Worm (Caenorhabditis elegans) whole organism, L1 larva: ENCODE data around the gene sec-31.

Experiments used
- C16A3.4 ChIP-seq: fragments of 150-350 bp; optimal IDR thresholded peaks from 2 replicates; lab custom pipeline; 2014; ENCODE audit warnings: missing biosample characterization, missing genetic modification characterization
- C34B4.2 ChIP-seq: sonication (generic microtip); optimal IDR thresholded peaks from 2 replicates; lab custom pipeline; 2017; ENCODE audit warnings: mild to moderate bottlenecking, missing genetic modification characterization, missing compliant biosample characterization
- Y116A8C.19 ChIP-seq: sonication (generic microtip); optimal IDR thresholded peaks from 2 replicates; lab custom pipeline; 2016; ENCODE audit warnings: missing compliant biosample characterization, missing genetic modification characterization, borderline replicate concordance
- aha-1 ChIP-seq: fragments of 150-350 bp; optimal IDR thresholded peaks from 2 replicates; lab custom pipeline; 2014; ENCODE audit warnings: missing biosample characterization, missing genetic modification characterization
- alr-1 ChIP-seq: fragments of 200-800 bp; sonication (Bioruptor generic); optimal IDR thresholded peaks from 2 replicates; lab custom pipeline; 2018; ENCODE audit warnings: borderline replicate concordance, mild to moderate bottlenecking, missing genetic modification characterization, missing compliant biosample characterization
- aly-2 ChIP-seq: fragments of 150-350 bp; optimal IDR thresholded peaks from 2 replicates; lab custom pipeline; 2014; ENCODE audit warnings: missing biosample characterization, missing genetic modification characterization
- ceh-8 ChIP-seq: fragments of 200-800 bp; sonication (Bioruptor generic); optimal IDR thresholded peaks from 2 replicates; lab custom pipeline; 2018; ENCODE audit warnings: mild to moderate bottlenecking, missing genetic modification characterization, moderate library complexity, missing compliant biosample characterization
- ceh-82 ChIP-seq, 3 experiments: fragments of 150-350 bp in 1 of 3; sonication (generic microtip) in 2 of 3; optimal IDR thresholded peaks; 2 replicates each; lab custom pipeline; 2014 to 2017; ENCODE audit warnings: missing biosample characterization in 3 of 3, missing genetic modification characterization in 3 of 3
- ceh-90 ChIP-seq: sonication (generic microtip); optimal IDR thresholded peaks from 2 replicates; lab custom pipeline; 2016; ENCODE audit warnings: missing genetic modification characterization, missing compliant biosample characterization
- dpl-1 ChIP-seq, 3 experiments: fragments of 150-350 bp in 2 of 3; sonication (generic microtip) in 1 of 3; optimal IDR thresholded peaks; 2 replicates each; lab custom pipeline; 2014 to 2017; ENCODE audit warnings: missing biosample characterization in 3 of 3, missing genetic modification characterization in 3 of 3, missing genetic modification reagents in 3 of 3
- dsc-1 ChIP-seq: sonication (generic microtip); optimal IDR thresholded peaks from 2 replicates; lab custom pipeline; 2016; ENCODE audit warnings: mild to moderate bottlenecking, missing genetic modification characterization, missing compliant biosample characterization
- efl-1 ChIP-seq, 4 experiments: fragments of 150-350 bp; optimal IDR thresholded peaks in 3 of 4; peaks in 1 of 4; 1 replicate in 1 of 4; 2 replicates in 3 of 4; lab custom pipeline; 2014; ENCODE audit warnings: missing biosample characterization in 2 of 4, missing genetic modification characterization in 2 of 4, missing genetic modification reagents in 2 of 4
- egl-13 ChIP-seq: sonication (generic microtip); optimal IDR thresholded peaks from 2 replicates; lab custom pipeline; 2016; ENCODE audit warnings: missing genotype, missing genetic modification reagents, missing genetic modification characterization, missing compliant biosample characterization
- egl-27 ChIP-seq, 2 experiments: fragments of 150-350 bp in 1 of 2; sonication (generic microtip); optimal IDR thresholded peaks; 3 replicates each; lab custom pipeline; 2017 to 2018; ENCODE audit warnings: missing biosample characterization in 2 of 2, missing genetic modification characterization in 2 of 2, missing genetic modification reagents in 2 of 2
- elt-2 ChIP-seq: sonication (generic microtip); optimal IDR thresholded peaks from 2 replicates; lab custom pipeline; 2016; ENCODE audit warnings: missing genetic modification characterization, mild to moderate bottlenecking, inconsistent platforms, missing compliant biosample characterization, missing genetic modification reagents
- elt-3 ChIP-seq, 6 experiments: fragments of 150-350 bp in 1 of 6; sonication (generic microtip); optimal IDR thresholded peaks; 2 replicates each; lab custom pipeline; 2017 to 2018; ENCODE audit warnings: missing biosample characterization in 6 of 6, missing genetic modification characterization in 6 of 6, inconsistent platforms in 1 of 6
- fkh-8 ChIP-seq: sonication (generic microtip); optimal IDR thresholded peaks from 2 replicates; lab custom pipeline; 2016; ENCODE audit warnings: mild to moderate bottlenecking, missing genetic modification characterization, missing compliant biosample characterization
- fos-1 ChIP-seq: fragments of 150-350 bp; optimal IDR thresholded peaks from 2 replicates; lab custom pipeline; 2014; ENCODE audit warnings: missing biosample characterization, missing genetic modification characterization
- hpl-2 ChIP-seq: fragments of 150-350 bp; optimal IDR thresholded peaks from 2 replicates; lab custom pipeline; 2014; ENCODE audit warnings: missing biosample characterization, missing genetic modification reagents, missing genetic modification characterization
- lin-13 ChIP-seq: fragments of 150-350 bp; optimal IDR thresholded peaks from 2 replicates; lab custom pipeline; 2014; ENCODE audit warnings: missing biosample characterization, missing genetic modification reagents, missing genetic modification characterization
- lin-14 ChIP-seq: fragments of 200-800 bp; sonication (Bioruptor generic); optimal IDR thresholded peaks from 2 replicates; lab custom pipeline; 2018; ENCODE audit warnings: mild to moderate bottlenecking, missing genetic modification characterization, moderate library complexity, missing compliant biosample characterization
- lin-35 ChIP-seq, 2 experiments: fragments of 150-350 bp; optimal IDR thresholded peaks; 2 replicates each; lab custom pipeline; 2014; ENCODE audit warnings: missing biosample characterization in 2 of 2, missing genetic modification characterization in 2 of 2, missing genetic modification reagents in 2 of 2
- lsy-2 ChIP-seq, 2 experiments: fragments of 150-350 bp; optimal IDR thresholded peaks; 2 replicates each; lab custom pipeline; 2014; ENCODE audit warnings: missing biosample characterization in 2 of 2, missing genetic modification characterization in 2 of 2
- mef-2 ChIP-seq: fragments of 150-350 bp; optimal IDR thresholded peaks from 2 replicates; lab custom pipeline; 2014; ENCODE audit warnings: missing biosample characterization, missing genetic modification characterization
- nhr-12 ChIP-seq: sonication (generic microtip); optimal IDR thresholded peaks from 2 replicates; lab custom pipeline; 2017; ENCODE audit warnings: missing biosample characterization, missing genetic modification characterization
- nhr-237 ChIP-seq: fragments of 150-350 bp; optimal IDR thresholded peaks from 2 replicates; lab custom pipeline; 2014; ENCODE audit warnings: missing biosample characterization, missing genetic modification characterization
- nhr-28 ChIP-seq: fragments of 150-350 bp; optimal IDR thresholded peaks from 2 replicates; lab custom pipeline; 2014; ENCODE audit warnings: missing biosample characterization, missing genetic modification characterization
- nhr-47 ChIP-seq: sonication (generic microtip); optimal IDR thresholded peaks from 2 replicates; lab custom pipeline; 2016; ENCODE audit warnings: mild to moderate bottlenecking, missing genetic modification characterization, moderate library complexity, missing compliant biosample characterization
- nhr-71 ChIP-seq: sonication (generic microtip); optimal IDR thresholded peaks from 2 replicates; lab custom pipeline; 2016; ENCODE audit warnings: mild to moderate bottlenecking, missing genetic modification characterization, moderate library complexity, missing compliant biosample characterization
- nhr-77 ChIP-seq: fragments of 150-350 bp; optimal IDR thresholded peaks from 2 replicates; lab custom pipeline; 2014; ENCODE audit warnings: missing biosample characterization, missing genetic modification characterization
- sox-4 ChIP-seq: sonication (generic microtip); optimal IDR thresholded peaks from 2 replicates; lab custom pipeline; 2016; ENCODE audit warnings: missing genetic modification characterization, missing compliant biosample characterization
- sptf-1 ChIP-seq: fragments of 150-350 bp; optimal IDR thresholded peaks from 2 replicates; lab custom pipeline; 2014; ENCODE audit warnings: missing biosample characterization, missing genetic modification characterization
- swsn-7 ChIP-seq: sonication (generic microtip); optimal IDR thresholded peaks from 2 replicates; lab custom pipeline; 2016; ENCODE audit warnings: missing genetic modification characterization, missing compliant biosample characterization
- tlp-1 ChIP-seq: fragments of 150-350 bp; optimal IDR thresholded peaks from 2 replicates; lab custom pipeline; 2014; ENCODE audit warnings: missing biosample characterization, missing genetic modification characterization
- unc-30 ChIP-seq: sonication (generic microtip); optimal IDR thresholded peaks from 2 replicates; lab custom pipeline; 2017; ENCODE audit warnings: missing biosample characterization, missing genetic modification characterization
- unc-62 ChIP-seq: fragments of 150-350 bp; optimal IDR thresholded peaks from 2 replicates; lab custom pipeline; 2014; ENCODE audit warnings: missing biosample characterization, missing genetic modification reagents, missing genetic modification characterization
- unc-98 ChIP-seq: fragments of 200-800 bp; sonication (Bioruptor generic); IDR thresholded peaks from 2 replicates; pipeline ENCODE4 v1.3.6; 2022; ENCODE audit warnings: missing genetic modification characterization, missing compliant biosample characterization
- xbp-1 ChIP-seq: sonication (generic microtip); optimal IDR thresholded peaks from 2 replicates; lab custom pipeline; 2016; ENCODE audit warnings: missing genetic modification characterization, missing compliant biosample characterization
- zip-4 ChIP-seq: fragments of 200-800 bp; sonication (Bioruptor generic); optimal IDR thresholded peaks from 2 replicates; lab custom pipeline; 2018; ENCODE audit warnings: mild to moderate bottlenecking, missing genetic modification characterization, moderate library complexity, missing compliant biosample characterization
- ztf-11 ChIP-seq, 2 experiments: sonication (generic microtip); optimal IDR thresholded peaks; 2 replicates each; lab custom pipeline; 2016 to 2017; ENCODE audit warnings: missing genetic modification characterization in 2 of 2, missing biosample characterization in 1 of 2, missing compliant biosample characterization in 1 of 2
- ztf-4 ChIP-seq: fragments of 150-350 bp; optimal IDR thresholded peaks from 2 replicates; lab custom pipeline; 2014; ENCODE audit warnings: missing biosample characterization, missing genetic modification characterization

The sec-31 gene

ce11 chrIV:11394243-11394642 lies 22.7 kb upstream of the sec-31 start, which contains the start of gene tag-89:
tag-89 (plus strand) TSS chrIV:11394543.
- TF ChIP-seq efl-1 (optimal IDR thresholded peaks at IDR 0.05; lab: Kevin White, UChicago) (no peak), efl-1 (GFP tag; optimal IDR thresholded peaks at IDR 0.05 in 1 of 2; lab: Kevin White, UChicago) (no peak), xbp-1 (tag; lab: Kevin White, UChicago) (no peak), alr-1 (no peak), C34B4.2 (tag; lab: Kevin White, UChicago) (no peak), sptf-1 (tag; lab: Kevin White, UChicago) (no peak)

- peak; percentile 49 for TF ChIP-seq lin-14 (GFP tag; lab: Kevin White, UChicago)
- TF ChIP-seq nhr-71 (tag; lab: Kevin White, UChicago) = peak; percentile 70
- no peak for TF ChIP-seq C16A3.4 (tag; lab: Kevin White, UChicago)
- TF ChIP-seq lin-35 (GFP tag; optimal IDR thresholded peaks at IDR 0.05; lab: Kevin White, UChicago) = no peak
- peak; percentile 30 for TF ChIP-seq dsc-1 (tag; lab: Kevin White, UChicago)
- no peak for TF ChIP-seq elt-3 (tag; optimal IDR thresholded peaks at IDR 0.05; lab: Kevin White, UChicago)
- TF ChIP-seq lsy-2 (tag; optimal IDR thresholded peaks at IDR 0.05; lab: Kevin White, UChicago) = peak in 1 of 2 experiments; percentile 29
- no peak for TF ChIP-seq lin-13 (GFP tag; lab: Kevin White, UChicago)
- no peak for TF ChIP-seq elt-2 (tag; lab: Kevin White, UChicago)
- no peak for TF ChIP-seq unc-62 (GFP tag; lab: Kevin White, UChicago)
- TF ChIP-seq nhr-12 (tag; lab: Kevin White, UChicago) = no peak
- TF ChIP-seq nhr-47 (tag; lab: Kevin White, UChicago) = peak; percentile 81
- TF ChIP-seq sox-4 (tag; lab: Kevin White, UChicago) = no peak
- TF ChIP-seq fkh-8 (tag; lab: Kevin White, UChicago) = peak; percentile 63
- TF ChIP-seq unc-30 (tag; lab: Kevin White, UChicago) = no peak
- peak; percentile 29 for TF ChIP-seq swsn-7 (tag; lab: Kevin White, UChicago)
- peak; percentile 74 for TF ChIP-seq egl-13 (tag; lab: Kevin White, UChicago)
- TF ChIP-seq, all 84 proteins: peak for 8
These were observed 17.1 kb upstream of the sec-31 start for ce11 chrIV:11388684-11389083.

ce11 chrIV:11379254-11379653 lies 7.7 kb upstream of the sec-31 start, which contains the start of gene fbxb-76:
fbxb-76 (minus strand) TSS chrIV:11379354.
- TF ChIP-seq efl-1 (optimal IDR thresholded peaks at IDR 0.05; lab: Kevin White, UChicago) (no peak), efl-1 (GFP tag; optimal IDR thresholded peaks at IDR 0.05 in 1 of 2; lab: Kevin White, UChicago) (peak in 1 of 2 experiments; percentile 0), aha-1 (no peak)

ce11 chrIV:11377439-11377838 lies 5.8 kb upstream of the sec-31 start:
- TF ChIP-seq aly-2 = no peak
- TF ChIP-seq ztf-4 (tag; lab: Kevin White, UChicago) = no peak
- TF ChIP-seq elt-3 (tag; optimal IDR thresholded peaks at IDR 0.05; lab: Kevin White, UChicago) = no peak
- TF ChIP-seq ceh-90 (tag; lab: Kevin White, UChicago) = no peak
- TF ChIP-seq unc-98 = no peak
- no peak for TF ChIP-seq dpl-1 (GFP tag; optimal IDR thresholded peaks at IDR 0.05; lab: Kevin White, UChicago)
- no peak for TF ChIP-seq sox-4 (tag; lab: Kevin White, UChicago)
- no peak for TF ChIP-seq egl-13 (tag; lab: Kevin White, UChicago)
- no peak for TF ChIP-seq nhr-77 (tag; lab: Kevin White, UChicago)
- no peak for TF ChIP-seq ztf-11 (tag; optimal IDR thresholded peaks at IDR 0.05; lab: Kevin White, UChicago)
- no peak for TF ChIP-seq dsc-1 (tag; lab: Kevin White, UChicago)
- TF ChIP-seq egl-27 (tag; optimal IDR thresholded peaks at IDR 0.05; lab: Kevin White, UChicago) = no peak
- TF ChIP-seq nhr-237 (tag; lab: Kevin White, UChicago) = no peak
- TF ChIP-seq nhr-28 (tag; lab: Kevin White, UChicago) = no peak

ce11 chrIV:11375713-11376112 lies 4.1 kb upstream of the sec-31 start:
- TF ChIP-seq zip-4 (GFP tag; lab: Kevin White, UChicago) = no peak
- TF ChIP-seq hpl-2 (GFP tag; lab: Kevin White, UChicago) = no peak
- no peak for TF ChIP-seq egl-27 (tag; optimal IDR thresholded peaks at IDR 0.05; lab: Kevin White, UChicago)
- no peak for TF ChIP-seq tlp-1 (tag; lab: Kevin White, UChicago)
- no peak for TF ChIP-seq nhr-237 (tag; lab: Kevin White, UChicago)
- TF ChIP-seq elt-3 (tag; optimal IDR thresholded peaks at IDR 0.05; lab: Kevin White, UChicago) = no peak
- no peak for TF ChIP-seq ceh-8 (GFP tag; lab: Kevin White, UChicago)
- TF ChIP-seq dsc-1 (tag; lab: Kevin White, UChicago) = no peak
- no peak for TF ChIP-seq Y116A8C.19
- no peak for TF ChIP-seq ceh-82 (tag; optimal IDR thresholded peaks at IDR 0.05; lab: Kevin White, UChicago)
- no peak for TF ChIP-seq fos-1 (tag; lab: Kevin White, UChicago)
- no peak for TF ChIP-seq alr-1
- TF ChIP-seq lin-13 (GFP tag; lab: Kevin White, UChicago) = no peak
- no peak for TF ChIP-seq mef-2 (tag; lab: Kevin White, UChicago)
